Worm (Caenorhabditis elegans): ENCODE results near the gene Y25C1A.7.

The Y25C1A.7 gene

DNA sequence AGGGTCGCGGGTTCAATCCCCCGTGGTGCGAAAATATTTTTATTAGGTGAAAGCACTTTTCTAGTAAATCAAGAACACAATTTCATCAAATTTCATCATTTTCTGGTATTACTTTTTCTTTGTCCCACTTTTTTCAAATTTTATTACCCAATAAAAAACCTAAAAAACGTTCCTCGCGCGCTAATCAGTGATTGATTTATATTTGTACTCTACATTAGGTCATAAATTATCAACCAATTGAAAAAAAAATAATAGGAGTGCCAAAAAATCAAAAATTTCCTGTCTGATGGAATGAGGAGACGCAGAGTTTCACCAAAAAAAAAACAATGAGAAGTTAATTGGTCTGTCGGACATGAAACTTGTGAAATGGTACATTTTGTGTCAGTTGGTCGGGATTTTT lies 46.2 kb downstream of the Y25C1A.7 start (continued):
- TF ChIP-seq php-3 (GFP tag; IDR thresholded peaks at IDR 0.05) (peak; percentile 83), Y48G9A.11 (GFP tag; IDR thresholded peaks at IDR 0.05) (no peak), nhr-28 (tag; optimal IDR thresholded peaks at IDR 0.05) (peak; percentile 18), ceh-20 (GFP tag; IDR thresholded peaks at IDR 0.05) (peak; percentile 86), mdl-1 (tag; optimal IDR thresholded peaks at IDR 0.05) (no peak)

ce11 chrII:3023381-3023935 lies 47.4 kb downstream of the Y25C1A.7 start, which contains the start of gene clec-2:
Gene clec-2, minus strand, starts transcription at chrII:3023431.
- TF ChIP-seq T20F7.1 (GFP tag; optimal IDR thresholded peaks at IDR 0.05): no peak
- TF ChIP-seq aha-1 (tag): peak; percentile 7

DNA sequence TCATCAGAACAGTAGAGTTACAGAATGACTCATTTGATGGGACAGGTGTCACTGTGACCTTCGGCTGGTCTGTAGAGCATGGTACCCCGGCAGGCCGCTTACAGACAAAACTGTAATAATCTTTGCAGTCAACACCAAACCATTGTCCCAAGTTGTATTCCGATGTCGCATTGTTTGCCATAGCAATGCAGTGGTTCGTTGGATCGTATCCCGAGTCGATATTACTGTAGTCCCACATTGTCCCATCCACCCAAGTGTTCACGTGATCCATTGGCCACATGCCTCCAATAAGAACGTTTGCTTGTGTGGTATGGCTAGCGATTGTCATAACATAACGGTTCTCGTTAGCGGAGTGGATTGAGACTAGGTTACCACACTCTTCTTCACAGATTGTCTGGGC lies 50.0 kb downstream of the Y25C1A.7 start:
- TF ChIP-seq unc-62 (GFP tag; optimal IDR thresholded peaks at IDR 0.05 in 1 of 2) (peak in 1 of 2 experiments; percentile 91), unc-62 (tag; optimal IDR thresholded peaks at IDR 0.05) (no peak), madf-5 (GFP tag; IDR thresholded peaks at IDR 0.05) (no peak)

- TF ChIP-seq nhr-111 (GFP tag; optimal IDR thresholded peaks at IDR 0.05) (no peak), hif-1 (tag; optimal IDR thresholded peaks at IDR 0.05) (no peak), mxl-2 (GFP tag; conservative IDR thresholded peaks at IDR 0.05) (no peak), ZK546.5 (tag; optimal IDR thresholded peaks at IDR 0.05) (no peak), pha-4 (GFP tag; IDR thresholded peaks at IDR 0.05) (no peak), pha-4 (tag; optimal IDR thresholded peaks at IDR 0.05) (no peak)
These were observed 51.1 kb downstream of the Y25C1A.7 start, which contains the start of gene clec-3 for ce11 chrII:3019807-3020206. Gene clec-3, minus strand, starts transcription at chrII:3019907.

ce11 chrII:3014196-3014849 lies 56.5 kb downstream of the Y25C1A.7 start, which contains the start of gene C41H7.2:
Gene C41H7.2, plus strand, starts transcription at chrII:3014817.
- TF ChIP-seq lin-15B (tag; optimal IDR thresholded peaks at IDR 0.05): no peak
- no peak for TF ChIP-seq T26A8.4 (GFP tag; IDR thresholded peaks at IDR 0.05)
- no peak for TF ChIP-seq Y5F2A.4 (GFP tag; optimal IDR thresholded peaks at IDR 0.05)
- no peak for TF ChIP-seq lir-3 (tag; optimal IDR thresholded peaks at IDR 0.05)
- no peak for TF ChIP-seq lin-13 (GFP tag; optimal IDR thresholded peaks at IDR 0.05)
- no peak for TF ChIP-seq hif-1 (tag; optimal IDR thresholded peaks at IDR 0.05)
- 0 out of 2 replicates have a peak, but pooled peaks have one; percentile 7 for TF ChIP-seq nhr-41 (GFP tag; IDR thresholded peaks at IDR 0.05)
- no peak for TF ChIP-seq daf-16 (GFP tag; optimal IDR thresholded peaks at IDR 0.05)
- TF ChIP-seq daf-16 (tag; optimal IDR thresholded peaks at IDR 0.05): peak; percentile 48
- no peak for TF ChIP-seq zfp-3 (GFP tag; conservative IDR thresholded peaks at IDR 0.05)
- no peak for TF ChIP-seq ceh-20 (GFP tag; IDR thresholded peaks at IDR 0.05)
- peak; percentile 6 for TF ChIP-seq nhr-77 (tag; optimal IDR thresholded peaks at IDR 0.05)
- no peak for TF ChIP-seq zip-2 (tag; optimal IDR thresholded peaks at IDR 0.05)
- TF ChIP-seq aha-1 (tag): peak; percentile 24
- TF ChIP-seq nhr-237 (tag; optimal IDR thresholded peaks at IDR 0.05): no peak
- TF ChIP-seq hmg-1.1 (GFP tag; IDR thresholded peaks at IDR 0.05): no peak
- TF ChIP-seq dmd-8 (GFP tag; IDR thresholded peaks at IDR 0.05): no peak
- TF ChIP-seq hlh-11 (tag; optimal IDR thresholded peaks at IDR 0.05): peak; percentile 23
- TF ChIP-seq dmd-6 (GFP tag; IDR thresholded peaks at IDR 0.05): peak; percentile 51; the same call in 1 of the 2 replicates
- TF ChIP-seq F44E2.7 (GFP tag; IDR thresholded peaks at IDR 0.05): no peak
- no peak for TF ChIP-seq nhr-42 (GFP tag; IDR thresholded peaks at IDR 0.05)
- no peak for TF ChIP-seq unc-130 (GFP tag; optimal IDR thresholded peaks at IDR 0.05)
- TF ChIP-seq daf-19 (GFP tag; conservative IDR thresholded peaks at IDR 0.05): no peak
- no peak for TF ChIP-seq D1046.2 (GFP tag; IDR thresholded peaks at IDR 0.05)
- TF ChIP-seq snpc-1.2 (GFP tag; IDR thresholded peaks at IDR 0.05): no peak
- TF ChIP-seq attf-4 (tag; optimal IDR thresholded peaks at IDR 0.05): no peak
- TF ChIP-seq nhr-28 (tag; optimal IDR thresholded peaks at IDR 0.05): peak; percentile 75
- peak; percentile 84 for TF ChIP-seq pqm-1 (tag; optimal IDR thresholded peaks at IDR 0.05)
